Worm (Caenorhabditis elegans): ENCODE results near the gene C44C10.7.

Gene C44C10.7

ce11 chrX:11702236-11702635 lies 14.2 kb upstream of the C44C10.7 start, which contains the start of gene C44C10.3:
C44C10.3 (plus strand) TSS chrX:11702536.
- TF ChIP-seq W03F9.2 (tag; optimal IDR thresholded peaks at IDR 0.05) (no peak), dao-5 (tag; optimal IDR thresholded peaks at IDR 0.05) (no peak)

ce11 chrX:11700263-11700662 lies 12.2 kb upstream of the C44C10.7 start, which contains the start of gene C44C10.15:
C44C10.15 (minus strand) TSS chrX:11700363.
- TF ChIP-seq him-1 (tag; optimal IDR thresholded peaks at IDR 0.05) (no peak), dao-5 (tag; optimal IDR thresholded peaks at IDR 0.05) (no peak)

ce11 chrX:11696696-11697095 lies 8.6 kb upstream of the C44C10.7 start, which contains the start of gene C44C10.12:
C44C10.12 (plus strand) TSS chrX:11696996.
- TF ChIP-seq dao-5 (tag; optimal IDR thresholded peaks at IDR 0.05) (no peak), him-1 (tag; optimal IDR thresholded peaks at IDR 0.05) (no peak), W03F9.2 (tag; optimal IDR thresholded peaks at IDR 0.05) (no peak)

ce11 chrX:11693092-11693491 lies 5.0 kb upstream of the C44C10.7 start, which contains the start of gene smcl-1:
smcl-1 (plus strand) TSS chrX:11693464.
- no peak for TF ChIP-seq him-1 (tag; optimal IDR thresholded peaks at IDR 0.05)
- TF ChIP-seq dao-5 (tag; optimal IDR thresholded peaks at IDR 0.05): no peak
- TF ChIP-seq W03F9.2 (tag; optimal IDR thresholded peaks at IDR 0.05): no peak

ce11 chrX:11690014-11690591 lies 2.0 kb upstream of the C44C10.7 start, which contains the start of the genes C44C10.10 and C44C10.5:
C44C10.10 (plus strand) TSS chrX:11690314.
C44C10.5 (plus strand) TSS chrX:11690541.
- no peak for TF ChIP-seq him-1 (tag; optimal IDR thresholded peaks at IDR 0.05)
- no peak for TF ChIP-seq W03F9.2 (tag; optimal IDR thresholded peaks at IDR 0.05)
- TF ChIP-seq dao-5 (tag; optimal IDR thresholded peaks at IDR 0.05): no peak

ce11 chrX:11684261-11684660 lies 3.8 kb downstream of the C44C10.7 start, which contains the start of gene hnd-1:
hnd-1 (plus strand) TSS chrX:11684561.
- no peak for TF ChIP-seq W03F9.2 (tag; optimal IDR thresholded peaks at IDR 0.05)
- no peak for TF ChIP-seq him-1 (tag; optimal IDR thresholded peaks at IDR 0.05)
- TF ChIP-seq dao-5 (tag; optimal IDR thresholded peaks at IDR 0.05): no peak

ce11 chrX:11680851-11681250 lies 7.2 kb downstream of the C44C10.7 start, which contains the start of gene T04F8.7:
T04F8.7 (minus strand) TSS chrX:11680980.
- no peak for TF ChIP-seq him-1 (tag; optimal IDR thresholded peaks at IDR 0.05)
- TF ChIP-seq W03F9.2 (tag; optimal IDR thresholded peaks at IDR 0.05): no peak
- no peak for TF ChIP-seq dao-5 (tag; optimal IDR thresholded peaks at IDR 0.05)

- TF ChIP-seq W03F9.2 (tag; optimal IDR thresholded peaks at IDR 0.05) (no peak), him-1 (tag; optimal IDR thresholded peaks at IDR 0.05) (no peak), dao-5 (tag; optimal IDR thresholded peaks at IDR 0.05) (no peak)
Measured at ce11 chrX:11679211-11679977, 8.7 kb downstream of the C44C10.7 start.

- TF ChIP-seq him-1 (tag; optimal IDR thresholded peaks at IDR 0.05) (no peak), dao-5 (tag; optimal IDR thresholded peaks at IDR 0.05) (no peak), W03F9.2 (tag; optimal IDR thresholded peaks at IDR 0.05) (no peak)
Measured at ce11 chrX:11675573-11675972, 12.5 kb downstream of the C44C10.7 start.

ce11 chrX:11673063-11673759 lies 14.9 kb downstream of the C44C10.7 start:
- TF ChIP-seq him-1 (tag; optimal IDR thresholded peaks at IDR 0.05): no peak
- TF ChIP-seq W03F9.2 (tag; optimal IDR thresholded peaks at IDR 0.05): no peak
- TF ChIP-seq dao-5 (tag; optimal IDR thresholded peaks at IDR 0.05): no peak

- TF ChIP-seq dao-5 (tag; optimal IDR thresholded peaks at IDR 0.05): no peak
- no peak for TF ChIP-seq W03F9.2 (tag; optimal IDR thresholded peaks at IDR 0.05)
- TF ChIP-seq him-1 (tag; optimal IDR thresholded peaks at IDR 0.05): no peak
Measured at ce11 chrX:11666545-11667177, 21.4 kb downstream of the C44C10.7 start, which contains the start of gene noca-2. noca-2 (plus strand) TSS chrX:11667127.

- TF ChIP-seq dao-5 (tag; optimal IDR thresholded peaks at IDR 0.05) (no peak), him-1 (tag; optimal IDR thresholded peaks at IDR 0.05) (no peak), W03F9.2 (tag; optimal IDR thresholded peaks at IDR 0.05) (no peak)
Measured at ce11 chrX:11665522-11666017, 22.5 kb downstream of the C44C10.7 start.

ce11 chrX:11664184-11664583 lies 23.9 kb downstream of the C44C10.7 start:
- no peak for TF ChIP-seq W03F9.2 (tag; optimal IDR thresholded peaks at IDR 0.05)
- TF ChIP-seq dao-5 (tag; optimal IDR thresholded peaks at IDR 0.05): no peak
- no peak for TF ChIP-seq him-1 (tag; optimal IDR thresholded peaks at IDR 0.05)
